Fruit fly (Drosophila melanogaster): ENCODE results near the gene CG3448.

Gene CG3448

DNA sequence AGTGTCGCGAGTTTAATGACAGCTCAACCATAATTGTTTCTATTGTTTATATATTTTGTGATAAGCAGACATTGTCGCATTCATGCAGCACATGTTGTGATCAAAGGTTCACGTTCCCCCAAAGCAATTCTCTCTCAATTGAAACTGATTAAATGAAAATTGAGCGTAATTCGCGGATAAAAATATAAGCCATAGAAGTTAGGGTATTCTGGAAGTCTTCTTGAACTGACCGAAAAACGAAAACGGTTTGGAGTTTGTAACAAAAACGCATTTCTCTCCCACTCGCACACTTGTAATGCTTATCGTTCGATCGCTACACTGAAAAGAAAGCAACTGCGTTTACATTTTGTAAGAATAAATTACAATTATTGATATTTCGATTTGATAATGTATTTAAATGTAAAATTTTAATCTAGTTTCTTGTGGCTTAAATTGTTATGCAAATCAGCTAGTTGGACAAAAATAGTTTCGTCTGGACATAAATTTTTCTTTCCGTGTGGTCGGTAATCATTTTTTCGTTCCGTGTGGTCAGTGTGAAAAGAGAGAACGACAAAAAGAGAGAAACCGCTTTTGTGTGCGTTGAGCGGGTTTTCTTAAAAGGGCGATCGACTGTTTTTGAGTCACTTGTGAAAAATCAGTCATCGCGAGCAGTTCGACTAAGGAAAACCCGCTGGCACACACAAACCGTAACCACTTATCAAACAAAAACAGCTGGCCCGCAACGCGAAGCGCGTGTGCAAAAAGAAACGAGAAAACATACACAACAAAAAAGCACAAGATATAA lies 28.5 kb downstream of the CG3448 start, which contains the start of gene aay (continued):
- peak; percentile 99 for TF ChIP-seq CG3919 (GFP tag; optimal IDR thresholded peaks at IDR 0.05)
- TF ChIP-seq Eip93F (GFP tag; optimal IDR thresholded peaks at IDR 0.05): peak; percentile 99
- TF ChIP-seq Ets21C (GFP tag; optimal IDR thresholded peaks at IDR 0.05): peak; percentile 97
- TF ChIP-seq Gug (GFP tag; IDR thresholded peaks at IDR 0.05): peak; percentile 98
- TF ChIP-seq Hr38 (GFP tag; optimal IDR thresholded peaks at IDR 0.05): peak; percentile 21
- TF ChIP-seq net (GFP tag; optimal IDR thresholded peaks at IDR 0.05): peak; percentile 99
- peak; percentile 99 for TF ChIP-seq Eip75B (GFP tag; optimal IDR thresholded peaks at IDR 0.05)
- peak; percentile 98 for TF ChIP-seq CG11902 (GFP tag; optimal IDR thresholded peaks at IDR 0.05)
- TF ChIP-seq CG11294 (GFP tag; IDR thresholded peaks at IDR 0.05): peak; percentile 97
- TF ChIP-seq Sox102F (GFP tag; optimal IDR thresholded peaks at IDR 0.05): peak; percentile 100

DNA sequence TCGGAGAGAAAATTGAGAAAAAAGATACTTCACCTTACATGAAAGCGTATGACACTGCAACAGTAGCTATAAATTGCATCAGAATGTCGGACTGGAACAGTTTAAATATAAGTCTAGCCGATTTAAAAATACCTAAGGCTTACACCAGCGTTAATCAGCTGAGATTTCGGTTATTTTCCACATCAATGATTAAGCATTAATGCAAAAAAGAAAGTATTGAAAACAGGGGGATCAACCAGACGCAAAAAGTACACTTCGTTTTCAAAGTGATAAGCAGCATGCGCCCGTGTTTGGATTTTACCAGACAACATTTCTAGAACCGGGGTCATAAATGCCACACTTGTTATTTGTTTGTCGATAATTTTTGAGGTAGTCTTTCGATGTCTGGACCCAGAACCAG lies 29.2 kb downstream of the CG3448 start:
- peak; percentile 8 for TF ChIP-seq Eip78C (GFP tag)
- no peak for TF ChIP-seq Smox (GFP tag; optimal IDR thresholded peaks at IDR 0.05)

DNA sequence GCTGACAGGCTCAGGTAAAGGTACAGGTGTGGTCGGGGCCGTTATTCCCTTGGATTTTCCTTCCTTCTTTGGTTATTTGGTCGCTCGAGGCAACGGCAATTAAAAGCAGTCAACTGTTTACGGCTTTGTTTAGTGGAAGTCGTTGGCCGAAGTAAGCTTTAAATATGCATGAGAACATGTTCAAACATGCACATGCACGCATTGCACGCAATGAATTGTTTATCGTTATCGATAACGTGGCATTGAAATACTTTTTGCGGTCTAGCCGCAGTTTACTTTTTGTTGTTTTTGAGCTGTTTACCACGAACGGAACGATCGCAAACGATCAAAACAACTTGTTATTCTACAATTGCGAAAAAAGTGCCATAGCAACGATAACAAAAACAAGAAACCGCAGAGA lies 29.8 kb downstream of the CG3448 start:
- TF ChIP-seq ss (GFP tag; optimal IDR thresholded peaks at IDR 0.05): peak in 1 of 2 experiments; percentile 52
- TF ChIP-seq CG31627 (GFP tag; optimal IDR thresholded peaks at IDR 0.05): no peak

DNA sequence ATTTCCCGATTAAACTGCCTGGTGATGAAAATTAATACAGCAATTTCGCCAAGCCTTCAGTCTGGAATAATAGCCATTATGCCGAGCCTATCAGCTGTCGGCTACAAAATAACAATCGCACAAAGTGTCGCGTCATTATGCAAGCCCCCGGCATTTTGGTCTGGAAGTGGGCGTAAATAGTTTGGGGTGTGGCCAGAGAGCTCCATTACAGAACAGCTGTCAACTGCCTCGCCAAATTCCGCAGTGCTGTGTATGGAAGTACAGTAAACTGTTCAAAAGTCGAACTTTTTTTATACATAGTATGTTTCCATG lies 30.6 kb downstream of the CG3448 start:
- TF ChIP-seq CG1621 (tag; optimal IDR thresholded peaks at IDR 0.05) (no peak), topi (GFP tag; optimal IDR thresholded peaks at IDR 0.05) (no peak), Eip93F (GFP tag; optimal IDR thresholded peaks at IDR 0.05) (no peak), OdsH (GFP tag; optimal IDR thresholded peaks at IDR 0.05) (no peak), Ets96B (tag; optimal IDR thresholded peaks at IDR 0.05) (no peak), achi (GFP tag; optimal IDR thresholded peaks at IDR 0.05) (no peak), dsx (GFP tag; optimal IDR thresholded peaks at IDR 0.05; ENCODE audit: poor library complexity, severe bottlenecking) (no peak), fd59A (GFP tag; optimal IDR thresholded peaks at IDR 0.05) (no peak), Eip78C (GFP tag) (no peak), CG34406 (GFP tag; optimal IDR thresholded peaks at IDR 0.05) (no peak)

DNA sequence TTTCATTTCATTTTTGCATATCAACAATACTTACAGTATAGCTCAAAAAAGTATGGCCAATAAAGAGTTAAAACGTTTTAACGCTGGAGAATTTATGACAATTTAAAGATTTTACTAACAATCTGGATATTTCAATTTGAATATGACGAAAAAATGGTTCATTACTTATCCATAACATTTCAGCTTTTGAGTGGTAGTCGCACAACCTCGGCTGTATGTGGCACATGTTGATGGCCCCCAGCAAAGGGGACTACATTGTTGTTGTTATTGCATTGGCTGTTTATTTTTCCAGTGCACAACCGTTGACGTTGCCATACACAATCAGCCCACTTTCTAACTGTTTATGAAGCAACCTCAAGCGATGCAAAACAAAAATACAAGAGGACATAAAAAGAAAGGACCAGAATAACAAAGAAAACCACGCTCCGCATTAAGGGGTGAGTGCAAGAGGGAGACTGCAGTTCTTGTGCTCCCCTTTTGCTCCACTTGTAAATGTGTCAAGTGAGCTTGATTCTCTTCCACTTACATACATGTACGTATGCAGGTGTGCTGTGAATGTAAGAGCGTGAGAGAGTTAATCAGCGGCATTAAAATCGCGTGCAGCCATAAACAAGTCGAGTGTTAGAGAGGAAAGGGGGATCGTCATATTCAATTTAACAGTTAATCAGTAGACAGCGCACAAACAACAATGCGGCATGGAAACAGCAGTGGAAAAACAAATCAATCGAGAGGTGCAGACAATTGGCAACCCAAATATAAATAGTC lies 31.1 kb downstream of the CG3448 start:
- TF ChIP-seq fkh (GFP tag; optimal IDR thresholded peaks at IDR 0.05) (no peak), CG7368 (GFP tag; optimal IDR thresholded peaks at IDR 0.05) (peak; percentile 96), pdm3 (GFP tag; optimal IDR thresholded peaks at IDR 0.05) (peak; percentile 97), CG6854 (GFP tag; optimal IDR thresholded peaks at IDR 0.05) (peak; percentile 96), esn (GFP tag; optimal IDR thresholded peaks at IDR 0.05) (peak; percentile 99), Sox102F (GFP tag; optimal IDR thresholded peaks at IDR 0.05) (peak; percentile 98), svp (GFP tag) (peak; percentile 99), CG8319 (GFP tag; optimal IDR thresholded peaks at IDR 0.05) (peak; percentile 97), Sox14 (GFP tag; optimal IDR thresholded peaks at IDR 0.05) (peak; percentile 98), eg (GFP tag; IDR thresholded peaks at IDR 0.05) (peak; percentile 98), dac (GFP tag; optimal IDR thresholded peaks at IDR 0.05) (peak; percentile 89), cyc (GFP tag; optimal IDR thresholded peaks at IDR 0.05) (peak; percentile 97), CG3919 (GFP tag; optimal IDR thresholded peaks at IDR 0.05) (peak; percentile 96), dsx (GFP tag; optimal IDR thresholded peaks at IDR 0.05; ENCODE audit: poor library complexity, severe bottlenecking) (peak; percentile 100), CG1621 (tag; optimal IDR thresholded peaks at IDR 0.05) (peak; percentile 95), CG6808 (GFP tag; optimal IDR thresholded peaks at IDR 0.05) (peak; percentile 93), achi (GFP tag; optimal IDR thresholded peaks at IDR 0.05) (peak; percentile 96), Ets21C (GFP tag; optimal IDR thresholded peaks at IDR 0.05) (peak; percentile 95), Eip93F (GFP tag; optimal IDR thresholded peaks at IDR 0.05) (peak; percentile 88), CG9139 (GFP tag; optimal IDR thresholded peaks at IDR 0.05) (peak; percentile 94), CG10669 (GFP tag; optimal IDR thresholded peaks at IDR 0.05) (peak; percentile 97), lz (GFP tag; optimal IDR thresholded peaks at IDR 0.05) (peak; percentile 98), fd59A (GFP tag; optimal IDR thresholded peaks at IDR 0.05) (peak; percentile 95), CG4318 (GFP tag; optimal IDR thresholded peaks at IDR 0.05) (peak; percentile 88), CG11902 (GFP tag; optimal IDR thresholded peaks at IDR 0.05) (peak; percentile 95), CG31627 (GFP tag; optimal IDR thresholded peaks at IDR 0.05) (peak; percentile 97), CG32006 (GFP tag; optimal IDR thresholded peaks at IDR 0.05) (peak; percentile 95), Lpt (GFP tag; optimal IDR thresholded peaks at IDR 0.05) (peak; percentile 84), CG34406 (GFP tag; optimal IDR thresholded peaks at IDR 0.05) (peak; percentile 97)

Measured in whole organism, prepupa.